Fruit fly (Drosophila melanogaster): ENCODE measurements around the gene CG12395.

- no peak for TF ChIP-seq pan (optimal IDR thresholded peaks at IDR 0.05)
- no peak for TF ChIP-seq usp (GFP tag; optimal IDR thresholded peaks at IDR 0.05)
- TF ChIP-seq psq (optimal IDR thresholded peaks at IDR 0.05), result no peak
- no peak for TF ChIP-seq Dll (optimal IDR thresholded peaks at IDR 0.05)
- no peak for TF ChIP-seq EcR (GFP tag; optimal IDR thresholded peaks at IDR 0.05)
Measured at dm6 chrX:16073375-16073982, 10.8 kb upstream of the CG12395 start, which contains the start of gene Nipsnap.
